Fruit fly (Drosophila melanogaster) whole organism, embryonic: ENCODE measurements around the gene CG44040.

Source experiments
- Atf3 ChIP-seq: fragments of 200-800 bp; sonication (Bioruptor generic); optimal IDR thresholded peaks from 3 replicates; lab custom pipeline; 2016; ENCODE audit warnings: missing biosample characterization, missing genetic modification characterization
- Awh ChIP-seq: fragments of 200-800 bp; sonication (Bioruptor generic); IDR thresholded peaks from 2 replicates; pipeline ENCODE4, ENCODE4 v1.3.6; 2022; ENCODE audit warnings: missing biosample characterization, missing genetic modification characterization
- BEAF-32 ChIP-seq: fragments of 200-800 bp; sonication (Bioruptor generic); optimal IDR thresholded peaks from 3 replicates; lab custom pipeline; 2017; ENCODE audit warnings: missing biosample characterization, missing genetic modification characterization, mild to moderate bottlenecking, moderate library complexity, missing genetic modification reagents
- Bgb ChIP-seq: fragments of 200-800 bp; sonication (Bioruptor generic); IDR thresholded peaks from 2 replicates; pipeline ENCODE4 v1.3.6; 2022; ENCODE audit warnings: missing biosample characterization, missing genetic modification characterization; ENCODE audit not compliant: partially characterized antibody
- BtbVII ChIP-seq: fragments of 200-800 bp; sonication (Bioruptor generic); optimal IDR thresholded peaks from 3 replicates; lab custom pipeline; 2017; ENCODE audit warnings: missing biosample characterization, mild to moderate bottlenecking, missing genetic modification characterization
- CG12299 ChIP-seq: fragments of 200-800 bp; sonication (Bioruptor generic); optimal IDR thresholded peaks from 2 replicates; lab custom pipeline; 2018; ENCODE audit warnings: missing biosample characterization, mild to moderate bottlenecking, missing genetic modification characterization
- CG12391 ChIP-seq: fragments of 200-800 bp; sonication (Bioruptor generic); optimal IDR thresholded peaks from 3 replicates; lab custom pipeline; 2018; ENCODE audit warnings: missing biosample characterization, mild to moderate bottlenecking, missing genetic modification characterization, moderate library complexity
- CG12769 ChIP-seq: fragments of 200-800 bp; sonication (Bioruptor generic); optimal IDR thresholded peaks from 2 replicates; lab custom pipeline; 2019; ENCODE audit warnings: missing biosample characterization, mild to moderate bottlenecking, missing genetic modification characterization, moderate library complexity
- CG13894 ChIP-seq: fragments of 200-800 bp; sonication (Bioruptor generic); optimal IDR thresholded peaks from 3 replicates; lab custom pipeline; 2018; ENCODE audit warnings: missing biosample characterization, mild to moderate bottlenecking, missing genetic modification characterization, moderate library complexity
- CG14710 ChIP-seq: fragments of 200-800 bp; sonication (Bioruptor generic); optimal IDR thresholded peaks from 3 replicates; lab custom pipeline; 2019; ENCODE audit warnings: missing biosample characterization, mild to moderate bottlenecking, missing genetic modification characterization, moderate library complexity
- CG14965 ChIP-seq: fragments of 200-800 bp; sonication (Bioruptor generic); optimal IDR thresholded peaks from 2 replicates; lab custom pipeline; 2016; ENCODE audit warnings: missing biosample characterization, missing genetic modification characterization, borderline replicate concordance
- CG15011 ChIP-seq: fragments of 200-800 bp; sonication (Bioruptor generic); optimal IDR thresholded peaks from 3 replicates; lab custom pipeline; 2018; ENCODE audit warnings: missing biosample characterization, mild to moderate bottlenecking, missing genetic modification characterization
- CG1529 ChIP-seq: fragments of 200-800 bp; sonication (Bioruptor generic); optimal IDR thresholded peaks from 3 replicates; lab custom pipeline; 2018; ENCODE audit warnings: missing biosample characterization, missing genetic modification characterization
- CG2889 ChIP-seq: fragments of 200-800 bp; sonication (Bioruptor generic); IDR thresholded peaks from 3 replicates; pipeline ENCODE4 v1.3.6; 2022; ENCODE audit warnings: missing biosample characterization, missing genetic modification characterization
- CG31388 ChIP-seq: fragments of 200-800 bp; sonication (Bioruptor generic); optimal IDR thresholded peaks from 2 replicates; lab custom pipeline; 2016; ENCODE audit warnings: missing biosample characterization, missing genetic modification characterization
- CG3163 ChIP-seq: fragments of 200-800 bp; sonication (Bioruptor generic); optimal IDR thresholded peaks from 3 replicates; lab custom pipeline; 2016; ENCODE audit warnings: missing biosample characterization, missing genetic modification characterization
- CG3407 ChIP-seq: fragments of 200-800 bp; sonication (Bioruptor generic); optimal IDR thresholded peaks from 2 replicates; lab custom pipeline; 2018; ENCODE audit warnings: missing biosample characterization, mild to moderate bottlenecking, missing genetic modification characterization
- CG3995 ChIP-seq: fragments of 200-800 bp; sonication (Bioruptor generic); optimal IDR thresholded peaks from 3 replicates; lab custom pipeline; 2016; ENCODE audit warnings: missing biosample characterization, missing genetic modification characterization
- CG4617 ChIP-seq: fragments of 200-800 bp; sonication (Bioruptor generic); optimal IDR thresholded peaks from 3 replicates; lab custom pipeline; 2016; ENCODE audit warnings: missing biosample characterization, missing genetic modification characterization, borderline replicate concordance
- CG6791 ChIP-seq: fragments of 200-800 bp; sonication (Bioruptor generic); IDR thresholded peaks from 3 replicates; pipeline ENCODE4 v1.3.6; 2022; ENCODE audit warnings: missing biosample characterization, missing genetic modification characterization; ENCODE audit not compliant: partially characterized antibody
- CG9876 ChIP-seq: fragments of 200-800 bp; sonication (Bioruptor generic); optimal IDR thresholded peaks from 2 replicates; lab custom pipeline; 2016; ENCODE audit warnings: missing biosample characterization, missing genetic modification characterization
- D ChIP-seq, 2 experiments: fragments of 200-800 bp in 1 of 2; fragments of >200 bp in 1 of 2; sonication (Bioruptor generic) in 1 of 2; optimal IDR thresholded peaks; 2 replicates in 1 of 2; 3 replicates in 1 of 2; lab custom pipeline; 2017; ENCODE audit warnings: mild to moderate bottlenecking in 1 of 2, missing biosample characterization in 1 of 2, missing genetic modification characterization in 1 of 2, missing genetic modification reagents in 1 of 2
- Dad ChIP-seq: fragments of 200-800 bp; sonication (Bioruptor generic); optimal IDR thresholded peaks from 3 replicates; lab custom pipeline; 2016; ENCODE audit warnings: missing biosample characterization, missing genetic modification characterization
- Dll ChIP-seq: fragments of 200-800 bp; sonication (Bioruptor generic); IDR thresholded peaks from 4 replicates; pipeline ENCODE4 v1.3.6; 2022; ENCODE audit warnings: missing biosample characterization, missing genetic modification characterization; ENCODE audit not compliant: partially characterized antibody
- H15 ChIP-seq: fragments of 200-800 bp; sonication (Bioruptor generic); IDR thresholded peaks from 3 replicates; pipeline ENCODE4 v1.3.6; 2022; ENCODE audit warnings: missing biosample characterization, missing genetic modification characterization
- Hand ChIP-seq: fragments of 200-800 bp; sonication (Bioruptor generic); optimal IDR thresholded peaks from 2 replicates; lab custom pipeline; 2017; ENCODE audit warnings: mild to moderate bottlenecking, missing biosample characterization, missing genetic modification reagents, missing genetic modification characterization
- Hey ChIP-seq: fragments of 200-800 bp; sonication (Bioruptor generic); optimal IDR thresholded peaks from 3 replicates; lab custom pipeline; 2018; ENCODE audit warnings: missing biosample characterization, mild to moderate bottlenecking, missing genetic modification characterization
- Meics ChIP-seq: fragments of 200-800 bp; sonication (Bioruptor generic); optimal IDR thresholded peaks from 2 replicates; lab custom pipeline; 2017; ENCODE audit warnings: missing biosample characterization, mild to moderate bottlenecking, missing genetic modification characterization
- NC2α ChIP-seq: fragments of 200-800 bp; sonication (Bioruptor generic); optimal IDR thresholded peaks from 2 replicates; lab custom pipeline; 2016; ENCODE audit warnings: missing biosample characterization, missing genetic modification characterization
- Nf-YA ChIP-seq: fragments of 200-800 bp; sonication (Bioruptor generic); IDR thresholded peaks from 2 replicates; pipeline ENCODE4 v1.3.6; 2022; ENCODE audit warnings: missing biosample characterization, missing genetic modification characterization
- PHDP ChIP-seq: fragments of 200-800 bp; sonication (Bioruptor generic); optimal IDR thresholded peaks from 3 replicates; lab custom pipeline; 2018; ENCODE audit warnings: missing biosample characterization, mild to moderate bottlenecking, missing genetic modification characterization, moderate library complexity
- Poxn ChIP-seq: fragments of 200-800 bp; sonication (Bioruptor generic); IDR thresholded peaks from 2 replicates; pipeline ENCODE4 v1.3.6; 2022; ENCODE audit warnings: missing biosample characterization, missing genetic modification characterization
- Scr ChIP-seq: fragments of 200-800 bp; sonication (Bioruptor generic); IDR thresholded peaks from 2 replicates; pipeline ENCODE4 v1.3.6; 2022; ENCODE audit warnings: missing biosample characterization, missing genetic modification characterization; ENCODE audit not compliant: partially characterized antibody
- Stat92E ChIP-seq, 3 experiments: fragments of >200 bp in 2 of 3; fragments of 200-800 bp in 1 of 3; sonication (Bioruptor generic) in 1 of 3; optimal IDR thresholded peaks; 2 replicates each; lab custom pipeline; 2017 to 2019; ENCODE audit warnings: missing biosample characterization in 3 of 3, missing genetic modification characterization in 3 of 3, mild to moderate bottlenecking in 1 of 3, moderate library complexity in 1 of 3
- Taf1 ChIP-seq: fragments of 200-800 bp; sonication (Bioruptor generic); IDR thresholded peaks from 2 replicates; pipeline ENCODE4 v1.3.6; 2022; ENCODE audit warnings: missing biosample characterization, missing genetic modification characterization
- Vsx1 ChIP-seq: fragments of 200-800 bp; sonication (Bioruptor generic); optimal IDR thresholded peaks from 2 replicates; lab custom pipeline; 2017; ENCODE audit warnings: missing biosample characterization, mild to moderate bottlenecking, missing genetic modification characterization, missing genetic modification reagents
- YL-1 ChIP-seq: fragments of 200-800 bp; sonication (Bioruptor generic); optimal IDR thresholded peaks from 3 replicates; lab custom pipeline; 2017; ENCODE audit warnings: missing biosample characterization, mild to moderate bottlenecking, missing genetic modification characterization
- ab ChIP-seq: fragments of 200-800 bp; sonication (Bioruptor generic); optimal IDR thresholded peaks from 2 replicates; lab custom pipeline; 2016; ENCODE audit warnings: missing biosample characterization, missing genetic modification characterization
- dpn ChIP-seq, 2 experiments: fragments of 200-800 bp; sonication (Bioruptor generic); optimal IDR thresholded peaks; 3 replicates each; lab custom pipeline; 2016; ENCODE audit warnings: missing biosample characterization in 2 of 2, missing genetic modification characterization in 2 of 2
- fd3F ChIP-seq: fragments of 200-800 bp; sonication (Bioruptor generic); optimal IDR thresholded peaks from 2 replicates; lab custom pipeline; 2018; ENCODE audit warnings: missing biosample characterization, mild to moderate bottlenecking, missing genetic modification characterization, moderate library complexity
- fru ChIP-seq: fragments of >200 bp; optimal IDR thresholded peaks from 2 replicates; lab custom pipeline; 2017
- lab ChIP-seq: fragments of 200-800 bp; sonication (Bioruptor generic); optimal IDR thresholded peaks from 3 replicates; lab custom pipeline; 2017; ENCODE audit warnings: missing biosample characterization, missing genetic modification characterization, mild to moderate bottlenecking, moderate library complexity, missing genetic modification reagents
- lmd ChIP-seq: fragments of 200-800 bp; sonication (Bioruptor generic); IDR thresholded peaks from 2 replicates; pipeline ENCODE4 v1.3.6; 2022; ENCODE audit warnings: missing biosample characterization, missing genetic modification characterization
- nerfin-2 ChIP-seq: fragments of 200-800 bp; sonication (Bioruptor generic); IDR thresholded peaks from 2 replicates; pipeline ENCODE4 v1.3.6; 2022; ENCODE audit warnings: missing biosample characterization, missing genetic modification characterization; ENCODE audit not compliant: partially characterized antibody
- pb ChIP-seq: fragments of 200-800 bp; sonication (Bioruptor generic); optimal IDR thresholded peaks from 3 replicates; lab custom pipeline; 2016; ENCODE audit warnings: missing biosample characterization, missing genetic modification characterization
- sob ChIP-seq: fragments of 200-800 bp; sonication (Bioruptor generic); IDR thresholded peaks from 2 replicates; pipeline ENCODE4 v1.3.6; 2022; ENCODE audit warnings: missing biosample characterization, missing genetic modification characterization
- tap ChIP-seq: fragments of 200-800 bp; optimal IDR thresholded peaks from 3 replicates; lab custom pipeline; 2019; ENCODE audit warnings: missing biosample characterization, mild to moderate bottlenecking, missing genetic modification characterization, moderate library complexity
- tin ChIP-seq: fragments of 200-800 bp; sonication (Bioruptor generic); optimal IDR thresholded peaks from 3 replicates; lab custom pipeline; 2016; ENCODE audit warnings: missing biosample characterization, missing genetic modification characterization
- toy ChIP-seq: fragments of 200-800 bp; sonication (Bioruptor generic); IDR thresholded peaks from 2 replicates; pipeline ENCODE4 v1.3.6; 2022; ENCODE audit warnings: missing biosample characterization, missing genetic modification characterization
- tx ChIP-seq: fragments of 200-800 bp; sonication (Bioruptor generic); optimal IDR thresholded peaks from 2 replicates; lab custom pipeline; 2016; ENCODE audit warnings: missing biosample characterization, missing genetic modification characterization

Gene CG44040

DNA sequence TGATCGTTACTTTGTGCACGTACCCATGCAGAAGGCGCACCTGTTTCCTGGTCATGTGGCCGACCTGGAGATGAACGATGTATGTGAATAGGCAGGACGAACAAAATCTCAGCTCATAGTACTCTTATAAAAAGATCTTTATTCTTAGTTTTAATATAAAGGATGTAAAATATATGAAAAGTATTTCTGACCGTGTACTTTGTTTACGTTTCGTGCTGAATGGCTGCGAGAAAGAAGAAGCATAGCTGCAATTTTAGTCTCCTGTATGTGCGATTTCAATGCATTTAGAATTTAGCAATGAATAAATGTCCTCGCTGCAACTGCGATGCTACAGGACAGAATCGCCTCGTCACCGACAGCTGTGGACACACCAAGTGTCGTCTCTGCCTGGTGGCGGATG, 27.6 kb downstream of the CG44040 start, which contains the start of the genes CG42726 and CG42727 (continued):
- no peak for TF ChIP-seq BtbVII (GFP tag; lab: Kevin White, UChicago)
- TF ChIP-seq tx (GFP tag; lab: Kevin White, UChicago): no peak
- TF ChIP-seq Hand (GFP tag; lab: Kevin White, UChicago): no peak
- peak; percentile 51 for TF ChIP-seq tin
- no peak for TF ChIP-seq CG3407 (GFP tag; lab: Kevin White, UChicago)
- TF ChIP-seq CG1529 (GFP tag; lab: Kevin White, UChicago): no peak
- peak; percentile 11 for TF ChIP-seq Meics (GFP tag; lab: Kevin White, UChicago)
- no peak for TF ChIP-seq Atf3 (GFP tag; lab: Kevin White, UChicago)
- no peak for TF ChIP-seq lab (GFP tag; lab: Kevin White, UChicago)
- no peak for TF ChIP-seq CG3163 (GFP tag; lab: Kevin White, UChicago)
- TF ChIP-seq fru (lab: Kevin White, UChicago): no peak
- TF ChIP-seq dpn (GFP tag; optimal IDR thresholded peaks at IDR 0.05; lab: Kevin White, UChicago): peak in 1 of 2 experiments; percentile 46
- no peak for TF ChIP-seq NC2α
- TF ChIP-seq CG12391: peak; percentile 35
- TF ChIP-seq Dll (GFP tag; lab: Robert Waterston, UW): no peak
- no peak for TF ChIP-seq ab (GFP tag; lab: Kevin White, UChicago)
- TF ChIP-seq Scr (GFP tag; lab: Robert Waterston, UW): no peak
- no peak for TF ChIP-seq Stat92E (GFP tag; optimal IDR thresholded peaks at IDR 0.05; lab: Kevin White, UChicago)
- peak; percentile 21 for TF ChIP-seq YL-1
- peak; percentile 61 for TF ChIP-seq CG4617 (GFP tag; lab: Kevin White, UChicago)
- TF ChIP-seq Dad (GFP tag; lab: Kevin White, UChicago): no peak
- TF ChIP-seq CG12299: no peak
- TF ChIP-seq H15: no peak
- TF ChIP-seq D (optimal IDR thresholded peaks at IDR 0.05; lab: Kevin White, UChicago): no peak
- no peak for TF ChIP-seq D (GFP tag; optimal IDR thresholded peaks at IDR 0.05; lab: Kevin White, UChicago)
- peak; percentile 14 for TF ChIP-seq BEAF-32 (GFP tag; lab: Kevin White, UChicago)
- peak; percentile 40 for TF ChIP-seq lmd (GFP tag; lab: Robert Waterston, UW)
- peak; percentile 10; the same call in 1 of the 2 replicates for TF ChIP-seq Awh
- no peak for TF ChIP-seq CG15011 (GFP tag; lab: Kevin White, UChicago)
- TF ChIP-seq pb (GFP tag; lab: Kevin White, UChicago): no peak
- TF ChIP-seq toy (GFP tag; lab: Robert Waterston, UW): no peak
- no peak for TF ChIP-seq Taf1 (GFP tag; lab: Robert Waterston, UW)
- no peak for TF ChIP-seq CG31388 (GFP tag; lab: Kevin White, UChicago)
- TF ChIP-seq CG13894 (tag; lab: Kevin White, UChicago): no peak
- peak; percentile 48 for TF ChIP-seq PHDP
- TF ChIP-seq sob (GFP tag; lab: Robert Waterston, UW): 0 out of 2 replicates have a peak, but pooled peaks have one; percentile 42
- no peak for TF ChIP-seq nerfin-2 (GFP tag; lab: Robert Waterston, UW)
- TF ChIP-seq CG9876: no peak
- TF ChIP-seq CG3995: no peak
- TF ChIP-seq Bgb (GFP tag; lab: Robert Waterston, UW): no peak
- TF ChIP-seq CG14710: peak; percentile 26
- TF ChIP-seq Nf-YA (GFP tag; lab: Robert Waterston, UW): no peak
- no peak for TF ChIP-seq Hey (tag; lab: Kevin White, UChicago)
- TF ChIP-seq CG12769 (tag; lab: Kevin White, UChicago): no peak
- TF ChIP-seq Poxn (GFP tag; lab: Robert Waterston, UW): no peak
- no peak for TF ChIP-seq CG14965
- TF ChIP-seq tap (tag; lab: Kevin White, UChicago): no peak
- no peak for TF ChIP-seq CG2889 (GFP tag; lab: Robert Waterston, UW)
- TF ChIP-seq fd3F: no peak
- TF ChIP-seq Vsx1 (GFP tag; lab: Kevin White, UChicago): no peak
- no peak for TF ChIP-seq CG6791 (GFP tag; lab: Robert Waterston, UW)
